Worm (Caenorhabditis elegans) whole organism, late embryonic: ENCODE measurements around the gene acr-8.

Experiments used
- ceh-31 ChIP-seq: sonication (generic microtip); optimal IDR thresholded peaks from 2 replicates; lab custom pipeline; 2016; ENCODE audit warnings: missing genetic modification characterization, missing compliant biosample characterization
- ceh-34 ChIP-seq: sonication (generic microtip); optimal IDR thresholded peaks from 2 replicates; lab custom pipeline; 2016; ENCODE audit warnings: mild to moderate bottlenecking, missing genetic modification characterization, missing compliant biosample characterization
- dve-1 ChIP-seq: sonication (generic microtip); optimal IDR thresholded peaks from 2 replicates; lab custom pipeline; 2017; ENCODE audit warnings: antibody characterized with exemption, mild to moderate bottlenecking, missing genetic modification characterization, missing compliant biosample characterization
- elt-2 ChIP-seq: sonication (generic microtip); optimal IDR thresholded peaks from 2 replicates; lab custom pipeline; 2016; ENCODE audit warnings: missing genetic modification reagents, missing genetic modification characterization, missing compliant biosample characterization
- elt-4 ChIP-seq: sonication (generic microtip); optimal IDR thresholded peaks from 2 replicates; lab custom pipeline; 2016; ENCODE audit warnings: missing genetic modification characterization, missing compliant biosample characterization
- fkh-10 ChIP-seq: fragments of 150-350 bp; optimal IDR thresholded peaks from 2 replicates; lab custom pipeline; 2014; ENCODE audit warnings: missing biosample characterization, missing genetic modification reagents, missing genetic modification characterization
- hlh-30 ChIP-seq: sonication (generic microtip); optimal IDR thresholded peaks from 2 replicates; lab custom pipeline; 2017; ENCODE audit warnings: antibody characterized with exemption, missing genetic modification characterization, missing compliant biosample characterization; ENCODE audit not compliant: insufficient read depth
- pha-2 ChIP-seq: sonication (generic microtip); optimal IDR thresholded peaks from 2 replicates; lab custom pipeline; 2017; ENCODE audit warnings: mild to moderate bottlenecking, missing genetic modification characterization, missing compliant biosample characterization
- pqm-1 ChIP-seq: sonication (generic microtip); optimal IDR thresholded peaks from 2 replicates; lab custom pipeline; 2016; ENCODE audit warnings: missing genetic modification characterization, missing compliant biosample characterization
- rnt-1 ChIP-seq: sonication (generic microtip); optimal IDR thresholded peaks from 2 replicates; lab custom pipeline; 2016; ENCODE audit warnings: missing genetic modification characterization, missing compliant biosample characterization
- ztf-16 ChIP-seq: sonication (generic microtip); optimal IDR thresholded peaks from 2 replicates; lab custom pipeline; 2017; ENCODE audit warnings: missing genetic modification characterization, missing compliant biosample characterization

- TF ChIP-seq fkh-10 (GFP tag; lab: Kevin White, UChicago) = no peak
- no peak for TF ChIP-seq pqm-1 (tag; lab: Kevin White, UChicago)
- TF ChIP-seq ceh-34 = no peak
- no peak for TF ChIP-seq elt-4 (tag; lab: Kevin White, UChicago)
- TF ChIP-seq rnt-1 = no peak
- TF ChIP-seq pha-2 (tag; lab: Kevin White, UChicago) = no peak
- no peak for TF ChIP-seq dve-1 (tag; lab: Kevin White, UChicago)
- TF ChIP-seq elt-2 (tag; lab: Kevin White, UChicago) = no peak
- TF ChIP-seq ceh-31 (tag; lab: Kevin White, UChicago) = no peak
- TF ChIP-seq ztf-16 = no peak
- no peak for TF ChIP-seq hlh-30 (tag; lab: Kevin White, UChicago)
Measured at ce11 chrX:10424744-10425143, 12.2 kb downstream of the acr-8 start.
